Worm (Caenorhabditis elegans): ENCODE results near the gene C32A9.1.
A peak's percentile ranks its signal among the peaks of the same experiment; 100 is the strongest.

ce11 chrX:10232395-10232794 lies 27.5 kb downstream of the C32A9.1 start:
- TF ChIP-seq unc-130 (GFP tag; optimal IDR thresholded peaks at IDR 0.05) (no peak), mdl-1 (tag; optimal IDR thresholded peaks at IDR 0.05) (no peak), saeg-2 (GFP tag; IDR thresholded peaks at IDR 0.05) (no peak), fkh-10 (GFP tag; optimal IDR thresholded peaks at IDR 0.05) (no peak), nhr-25 (tag; optimal IDR thresholded peaks at IDR 0.05; ENCODE audit: borderline replicate concordance, insufficient read depth) (no peak), aly-2 (tag; optimal IDR thresholded peaks at IDR 0.05) (no peak), unc-62 (GFP tag; optimal IDR thresholded peaks at IDR 0.05 in 1 of 2) (peak in 1 of 2 experiments; percentile 91), unc-62 (tag; optimal IDR thresholded peaks at IDR 0.05) (no peak)

Measured in whole organism, L4 larva.